Worm (Caenorhabditis elegans) whole organism, L3 larva: ENCODE data around the gene tbc-6.

Experiments used
- ceh-16 ChIP-seq: sonication (generic microtip); optimal IDR thresholded peaks from 2 replicates; lab custom pipeline; 2017; ENCODE audit warnings: missing biosample characterization, missing genetic modification characterization
- elt-1 ChIP-seq: fragments of 150-350 bp; optimal IDR thresholded peaks from 2 replicates; lab custom pipeline; 2014; ENCODE audit warnings: missing biosample characterization, missing genetic modification characterization
- elt-3 ChIP-seq, 3 experiments: fragments of 150-350 bp in 1 of 3; sonication (generic microtip) in 2 of 3; optimal IDR thresholded peaks; 2 replicates in 2 of 3; 4 replicates in 1 of 3; lab custom pipeline; 2014 to 2017; ENCODE audit warnings: missing biosample characterization in 3 of 3, missing genetic modification characterization in 3 of 3
- lin-39 ChIP-seq: fragments of 150-350 bp; optimal IDR thresholded peaks from 2 replicates; lab custom pipeline; 2018; ENCODE audit warnings: missing biosample characterization, missing genetic modification reagents, missing genetic modification characterization
- lsy-12 ChIP-seq: sonication (generic microtip); optimal IDR thresholded peaks from 2 replicates; lab custom pipeline; 2016; ENCODE audit warnings: mild to moderate bottlenecking, missing genetic modification characterization, missing compliant biosample characterization
- mdl-1 ChIP-seq: fragments of 150-350 bp; optimal IDR thresholded peaks from 2 replicates; lab custom pipeline; 2014; ENCODE audit warnings: missing biosample characterization, missing genetic modification characterization
- nhr-25 ChIP-seq: sonication (generic microtip); optimal IDR thresholded peaks from 2 replicates; lab custom pipeline; 2017; ENCODE audit warnings: missing biosample characterization, missing genetic modification characterization
- nhr-76 ChIP-seq: fragments of 150-350 bp; sonication (generic microtip); optimal IDR thresholded peaks from 5 replicates; lab custom pipeline; 2014; ENCODE audit warnings: missing biosample characterization, missing genetic modification characterization
- pha-4 ChIP-seq: fragments of 150-350 bp; optimal IDR thresholded peaks from 2 replicates; lab custom pipeline; 2014; ENCODE audit warnings: missing biosample characterization, missing genetic modification reagents, missing genetic modification characterization
- snpc-4 ChIP-seq: fragments of 150-350 bp; optimal IDR thresholded peaks from 2 replicates; lab custom pipeline; 2014; ENCODE audit warnings: missing biosample characterization, missing genetic modification characterization
- ztf-4 ChIP-seq: fragments of 150-350 bp; optimal IDR thresholded peaks from 2 replicates; lab custom pipeline; 2014; ENCODE audit warnings: missing biosample characterization, missing genetic modification characterization

DNA sequence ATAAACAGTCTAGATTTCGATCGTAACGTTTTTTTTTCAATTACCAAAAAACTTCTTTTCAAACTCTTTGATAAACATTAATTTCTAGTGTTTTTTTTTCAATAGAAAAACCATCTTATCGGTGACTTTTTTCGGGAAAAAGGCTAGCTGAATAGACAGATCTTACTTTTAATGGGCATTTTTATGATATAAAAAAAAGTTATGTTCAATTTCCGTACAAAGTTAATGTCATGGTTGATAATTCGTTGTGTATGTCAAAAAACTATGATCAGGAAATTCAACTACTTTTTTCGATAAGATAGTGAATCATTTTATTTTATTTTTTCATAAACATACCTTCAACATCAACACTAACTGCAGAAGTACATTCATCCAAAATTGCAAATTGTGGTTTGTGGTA is 36.6 kb downstream of the tbc-6 start:
- no peak for TF ChIP-seq lsy-12
- TF ChIP-seq ztf-4 (tag; lab: Kevin White, UChicago), result no peak
- TF ChIP-seq nhr-25 (tag; lab: Kevin White, UChicago), result no peak
- no peak for TF ChIP-seq mdl-1 (tag; lab: Kevin White, UChicago)
- TF ChIP-seq nhr-76 (tag; lab: Kevin White, UChicago), result no peak
- TF ChIP-seq ceh-16 (tag; lab: Kevin White, UChicago), result no peak
- TF ChIP-seq lin-39 (tag; lab: Kevin White, UChicago), result no peak
- TF ChIP-seq elt-3 (tag; optimal IDR thresholded peaks at IDR 0.05; lab: Kevin White, UChicago), result no peak
- no peak for TF ChIP-seq snpc-4 (tag; lab: Kevin White, UChicago)
- TF ChIP-seq pha-4, result no peak
- TF ChIP-seq elt-1 (tag; lab: Kevin White, UChicago), result no peak
